Fruit fly (Drosophila melanogaster): Measurements from ENCODE around the gene CG4572.
A peak's percentile ranks its signal among the peaks of the same experiment; 100 is the strongest.

The CG4572 gene

dm6 chr3R:19846870-19847590, 17.2 kb downstream of the CG4572 start, which contains the start of gene MICU3 (continued):
- TF ChIP-seq bsh (GFP tag; optimal IDR thresholded peaks at IDR 0.05) (peak in 1 of 2 experiments; percentile 59), org-1 (GFP tag; optimal IDR thresholded peaks at IDR 0.05) (no peak), CG11247 (GFP tag; IDR thresholded peaks at IDR 0.05) (peak; percentile 44; the same call in 1 of the 2 replicates), vnd (GFP tag; IDR thresholded peaks at IDR 0.05; ENCODE audit: partially characterized antibody) (peak; percentile 57; the same call in 2 of the 3 replicates), Dref (GFP tag; IDR thresholded peaks at IDR 0.05) (no peak), slbo (GFP tag; IDR thresholded peaks at IDR 0.05) (peak; percentile 83), Ravus (GFP tag; IDR thresholded peaks at IDR 0.05) (no peak), CG3065 (GFP tag; optimal IDR thresholded peaks at IDR 0.05) (peak; percentile 6), Taf1 (GFP tag; IDR thresholded peaks at IDR 0.05) (peak; percentile 31; the same call in 1 of the 2 replicates), al (GFP tag; IDR thresholded peaks at IDR 0.05) (peak; percentile 67), dysf (GFP tag; IDR thresholded peaks at IDR 0.05) (peak; percentile 75), Ptx1 (GFP tag; IDR thresholded peaks at IDR 0.05) (peak; percentile 66), abd-A (tag; optimal IDR thresholded peaks at IDR 0.05) (no peak), pho (GFP tag; optimal IDR thresholded peaks at IDR 0.05) (peak; percentile 64), CG6254 (GFP tag; optimal IDR thresholded peaks at IDR 0.05) (no peak), CG10565 (GFP tag; optimal IDR thresholded peaks at IDR 0.05) (no peak), mirr (GFP tag; optimal IDR thresholded peaks at IDR 0.05) (no peak), ash1 (GFP tag; optimal IDR thresholded peaks at IDR 0.05) (no peak), HLH3B (GFP tag; IDR thresholded peaks at IDR 0.05) (peak; percentile 55; the same call in 1 of the 2 replicates), CG8359 (GFP tag; optimal IDR thresholded peaks at IDR 0.05; ENCODE audit: borderline replicate concordance) (no peak), Asciz (GFP tag; optimal IDR thresholded peaks at IDR 0.05) (no peak), NK7.1 (GFP tag; optimal IDR thresholded peaks at IDR 0.05) (peak; percentile 15), CG10366 (GFP tag; IDR thresholded peaks at IDR 0.05) (peak; percentile 52), CG12659 (GFP tag; optimal IDR thresholded peaks at IDR 0.05) (peak; percentile 75), gem (tag; optimal IDR thresholded peaks at IDR 0.05) (peak; percentile 77), grn (GFP tag; optimal IDR thresholded peaks at IDR 0.05) (no peak), E2f2 (GFP tag; IDR thresholded peaks at IDR 0.05) (peak; percentile 89), CG8478 (optimal IDR thresholded peaks at IDR 0.05) (no peak), CG10321 (GFP tag; IDR thresholded peaks at IDR 0.05) (no peak), Atf6 (GFP tag; IDR thresholded peaks at IDR 0.05) (no peak), scrt (GFP tag; optimal IDR thresholded peaks at IDR 0.05) (no peak), CG10654 (GFP tag; optimal IDR thresholded peaks at IDR 0.05) (peak; percentile 52), Hmx (GFP tag; optimal IDR thresholded peaks at IDR 0.05) (no peak), CG11456 (GFP tag; IDR thresholded peaks at IDR 0.05) (peak; percentile 80), pnt (GFP tag; optimal IDR thresholded peaks at IDR 0.05) (peak; percentile 40), row (GFP tag; IDR thresholded peaks at IDR 0.05) (peak; percentile 90), zfh2 (GFP tag; optimal IDR thresholded peaks at IDR 0.05) (peak; percentile 75), Mrtf (GFP tag; IDR thresholded peaks at IDR 0.05) (0 out of 3 replicates have a peak, but pooled peaks have one; percentile 15), Neu2 (GFP tag; optimal IDR thresholded peaks at IDR 0.05; ENCODE audit: borderline replicate concordance) (no peak), CG11085 (GFP tag; IDR thresholded peaks at IDR 0.05) (peak; percentile 54), Ets97D (GFP tag; optimal IDR thresholded peaks at IDR 0.05) (peak; percentile 41), CG17829 (tag; optimal IDR thresholded peaks at IDR 0.05) (peak; percentile 33), CG33557 (GFP tag; optimal IDR thresholded peaks at IDR 0.05) (peak; percentile 19), CG8388 (GFP tag; optimal IDR thresholded peaks at IDR 0.05) (peak; percentile 31), CG18764 (GFP tag; optimal IDR thresholded peaks at IDR 0.05) (peak; percentile 67), CG18011 (GFP tag; optimal IDR thresholded peaks at IDR 0.05) (peak; percentile 23), tna (GFP tag; IDR thresholded peaks at IDR 0.05; ENCODE audit: partially characterized antibody) (no peak), vvl (GFP tag; IDR thresholded peaks at IDR 0.05) (peak; percentile 72), PHDP (tag; optimal IDR thresholded peaks at IDR 0.05) (peak; percentile 48), CG42726 (GFP tag; IDR thresholded peaks at IDR 0.05; ENCODE audit: partially characterized antibody) (0 out of 2 replicates have a peak, but pooled peaks have one; percentile 12)
